Fruit fly (Drosophila melanogaster): ENCODE data around the gene mus201.
A peak's percentile ranks its signal among the peaks of the same experiment; 100 is the strongest.

The mus201 gene

dm6 chr2L:8449358-8449757 lies 11.4 kb downstream of the mus201 start, which contains the start of gene Aasdh:
Aasdh (minus strand) TSS chr2L:8449576.
- TF ChIP-seq CG13204 (GFP tag; optimal IDR thresholded peaks at IDR 0.05) (no peak), Snoo (tag; optimal IDR thresholded peaks at IDR 0.05) (no peak), CG9948 (tag; optimal IDR thresholded peaks at IDR 0.05) (no peak), EcR (GFP tag; optimal IDR thresholded peaks at IDR 0.05) (no peak), rn (GFP tag; IDR thresholded peaks at IDR 0.05) (no peak), Ets98B (GFP tag; IDR thresholded peaks at IDR 0.05) (no peak)

- TF ChIP-seq Pif1A (GFP tag; optimal IDR thresholded peaks at IDR 0.05) = no peak
- TF ChIP-seq CG15710 (tag; optimal IDR thresholded peaks at IDR 0.05) = no peak
- TF ChIP-seq CG8301 (tag; optimal IDR thresholded peaks at IDR 0.05) = no peak
- TF ChIP-seq CG13204 (GFP tag; optimal IDR thresholded peaks at IDR 0.05) = no peak
- TF ChIP-seq fd96Ca (GFP tag; IDR thresholded peaks at IDR 0.05) = no peak
- TF ChIP-seq CG4496 (GFP tag; IDR thresholded peaks at IDR 0.05) = no peak
- no peak for TF ChIP-seq CG9948 (tag; optimal IDR thresholded peaks at IDR 0.05)
- TF ChIP-seq CG17806 (tag; optimal IDR thresholded peaks at IDR 0.05) = no peak
- no peak for TF ChIP-seq rn (GFP tag; IDR thresholded peaks at IDR 0.05)
These were observed 13.5 kb downstream of the mus201 start for dm6 chr2L:8451497-8451896.

- TF ChIP-seq Pif1B (GFP tag; optimal IDR thresholded peaks at IDR 0.05) = no peak
- no peak for TF ChIP-seq D1 (tag; optimal IDR thresholded peaks at IDR 0.05)
- TF ChIP-seq CG12605 (GFP tag; IDR thresholded peaks at IDR 0.05) = no peak
- peak; percentile 34 for TF ChIP-seq CG9948 (tag; optimal IDR thresholded peaks at IDR 0.05)
- no peak for TF ChIP-seq CG32121 (GFP tag; IDR thresholded peaks at IDR 0.05)
- no peak for TF ChIP-seq CG13204 (GFP tag; optimal IDR thresholded peaks at IDR 0.05)
- TF ChIP-seq CG8159 (tag; optimal IDR thresholded peaks at IDR 0.05) = peak; percentile 33
- TF ChIP-seq CG34367 (tag; optimal IDR thresholded peaks at IDR 0.05) = no peak
- TF ChIP-seq Snoo (tag; optimal IDR thresholded peaks at IDR 0.05) = no peak
- TF ChIP-seq Pif1A (GFP tag; optimal IDR thresholded peaks at IDR 0.05) = peak; percentile 14
- TF ChIP-seq rn (GFP tag; IDR thresholded peaks at IDR 0.05) = no peak
- no peak for TF ChIP-seq CG8301 (tag; optimal IDR thresholded peaks at IDR 0.05)
- TF ChIP-seq CG4496 (GFP tag; IDR thresholded peaks at IDR 0.05) = no peak
- no peak for TF ChIP-seq gl (tag; optimal IDR thresholded peaks at IDR 0.05)
- peak; percentile 22 for TF ChIP-seq CG14655 (GFP tag; optimal IDR thresholded peaks at IDR 0.05)
- TF ChIP-seq CG17806 (tag; optimal IDR thresholded peaks at IDR 0.05) = peak; percentile 25
- peak; percentile 10 for TF ChIP-seq CG15710 (tag; optimal IDR thresholded peaks at IDR 0.05)
- 0 out of 3 replicates have a peak, but pooled peaks have one; percentile 11 for TF ChIP-seq fd96Ca (GFP tag; IDR thresholded peaks at IDR 0.05)
- no peak for TF ChIP-seq CG10348 (GFP tag; IDR thresholded peaks at IDR 0.05)
- TF ChIP-seq Ets98B (GFP tag; IDR thresholded peaks at IDR 0.05) = no peak
- peak; percentile 44 for TF ChIP-seq EcR (GFP tag; optimal IDR thresholded peaks at IDR 0.05)
These were observed 23.9 kb downstream of the mus201 start for dm6 chr2L:8461782-8462453.

dm6 chr2L:8463144-8464106 lies 25.5 kb downstream of the mus201 start, which contains the start of gene Agpat2:
Agpat2 (minus strand) TSS chr2L:8463994.
- no peak for TF ChIP-seq fd96Ca (GFP tag; IDR thresholded peaks at IDR 0.05)
- TF ChIP-seq Snoo (tag; optimal IDR thresholded peaks at IDR 0.05) = peak; percentile 62
- TF ChIP-seq gl (tag; optimal IDR thresholded peaks at IDR 0.05) = peak; percentile 2
- TF ChIP-seq rn (GFP tag; IDR thresholded peaks at IDR 0.05) = no peak
- TF ChIP-seq CG15710 (tag; optimal IDR thresholded peaks at IDR 0.05) = peak; percentile 64
- TF ChIP-seq CG32121 (GFP tag; IDR thresholded peaks at IDR 0.05) = no peak
- peak; percentile 74 for TF ChIP-seq Pif1A (GFP tag; optimal IDR thresholded peaks at IDR 0.05)
- TF ChIP-seq CG17806 (tag; optimal IDR thresholded peaks at IDR 0.05) = peak; percentile 72
- TF ChIP-seq CG34367 (tag; optimal IDR thresholded peaks at IDR 0.05) = peak; percentile 23
- peak; percentile 37 for TF ChIP-seq CG8301 (tag; optimal IDR thresholded peaks at IDR 0.05)
- TF ChIP-seq CG13204 (GFP tag; optimal IDR thresholded peaks at IDR 0.05) = no peak
- 0 out of 2 replicates have a peak, but pooled peaks have one; percentile 25 for TF ChIP-seq CG12605 (GFP tag; IDR thresholded peaks at IDR 0.05)
- TF ChIP-seq CG9948 (tag; optimal IDR thresholded peaks at IDR 0.05) = peak; percentile 60
- peak; percentile 43; the same call in 1 of the 3 replicates for TF ChIP-seq CG4496 (GFP tag; IDR thresholded peaks at IDR 0.05)
- TF ChIP-seq D1 (tag; optimal IDR thresholded peaks at IDR 0.05) = peak; percentile 15
- TF ChIP-seq CG8159 (tag; optimal IDR thresholded peaks at IDR 0.05) = peak; percentile 77
- peak; percentile 44 for TF ChIP-seq CG14655 (GFP tag; optimal IDR thresholded peaks at IDR 0.05)
- TF ChIP-seq Pif1B (GFP tag; optimal IDR thresholded peaks at IDR 0.05) = peak; percentile 70

- peak; percentile 58 for TF ChIP-seq CG8301 (tag; optimal IDR thresholded peaks at IDR 0.05)
- peak; percentile 61 for TF ChIP-seq CG8159 (tag; optimal IDR thresholded peaks at IDR 0.05)
- TF ChIP-seq Pif1A (GFP tag; optimal IDR thresholded peaks at IDR 0.05) = peak; percentile 78
- peak; percentile 53 for TF ChIP-seq CG12605 (GFP tag; IDR thresholded peaks at IDR 0.05)
- TF ChIP-seq CG34367 (tag; optimal IDR thresholded peaks at IDR 0.05) = peak; percentile 30
- no peak for TF ChIP-seq CG10348 (GFP tag; IDR thresholded peaks at IDR 0.05)
- peak; percentile 70 for TF ChIP-seq CG4496 (GFP tag; IDR thresholded peaks at IDR 0.05)
- peak; percentile 44 for TF ChIP-seq CG17806 (tag; optimal IDR thresholded peaks at IDR 0.05)
- peak; percentile 45 for TF ChIP-seq Pif1B (GFP tag; optimal IDR thresholded peaks at IDR 0.05)
- peak; percentile 49 for TF ChIP-seq Snoo (tag; optimal IDR thresholded peaks at IDR 0.05)
- no peak for TF ChIP-seq fd96Ca (GFP tag; IDR thresholded peaks at IDR 0.05)
- no peak for TF ChIP-seq CG13204 (GFP tag; optimal IDR thresholded peaks at IDR 0.05)
- TF ChIP-seq Ets98B (GFP tag; IDR thresholded peaks at IDR 0.05) = peak; percentile 37
- TF ChIP-seq rn (GFP tag; IDR thresholded peaks at IDR 0.05) = no peak
- peak; percentile 56; the same call in 1 of the 2 replicates for TF ChIP-seq CG32121 (GFP tag; IDR thresholded peaks at IDR 0.05)
- peak; percentile 55 for TF ChIP-seq CG14655 (GFP tag; optimal IDR thresholded peaks at IDR 0.05)
- TF ChIP-seq CG9948 (tag; optimal IDR thresholded peaks at IDR 0.05) = peak; percentile 5
- peak; percentile 58 for TF ChIP-seq EcR (GFP tag; optimal IDR thresholded peaks at IDR 0.05)
- TF ChIP-seq D1 (tag; optimal IDR thresholded peaks at IDR 0.05) = peak; percentile 39
- TF ChIP-seq gl (tag; optimal IDR thresholded peaks at IDR 0.05) = no peak
- TF ChIP-seq CG15710 (tag; optimal IDR thresholded peaks at IDR 0.05) = peak; percentile 50
These were observed 26.2 kb downstream of the mus201 start, which contains the start of gene prg for dm6 chr2L:8464107-8464582. prg (plus strand) TSS chr2L:8464488.

Measured in whole organism, pupa.